Worm (Caenorhabditis elegans): ENCODE results near the gene F55C12.6.

- TF ChIP-seq med-1 (GFP tag; optimal IDR thresholded peaks at IDR 0.05; ENCODE audit: insufficient read depth) = no peak
- TF ChIP-seq ztf-23 (GFP tag; IDR thresholded peaks at IDR 0.05) = no peak
- no peak for TF ChIP-seq klf-2 (GFP tag; conservative IDR thresholded peaks at IDR 0.05)
These were observed 45.7 kb upstream of the F55C12.6 start, which contains the start of gene vrk-1 for ce11 chrII:5921620-5922019.

Measured in whole organism, midembryonic.